Worm (Caenorhabditis elegans) whole organism, L2 larva: ENCODE data around the gene F28F8.9.

Experiments used
- C34F6.9 ChIP-seq: fragments of 150-350 bp; optimal IDR thresholded peaks from 2 replicates; lab custom pipeline; 2014; ENCODE audit warnings: missing biosample characterization, missing genetic modification characterization
- R02D3.7 ChIP-seq: fragments of 150-350 bp; optimal IDR thresholded peaks from 2 replicates; lab custom pipeline; 2014; ENCODE audit warnings: missing biosample characterization, missing genetic modification characterization
- Y55F3AM.14 ChIP-seq: fragments of 200-800 bp; sonication (Bioruptor generic); optimal IDR thresholded peaks from 2 replicates; lab custom pipeline; 2018; ENCODE audit warnings: mild to moderate bottlenecking, missing genetic modification characterization, missing compliant biosample characterization
- ZK546.5 ChIP-seq: sonication (generic microtip); optimal IDR thresholded peaks from 2 replicates; lab custom pipeline; 2017; ENCODE audit warnings: missing biosample characterization, missing genetic modification characterization
- aly-2 ChIP-seq: fragments of 150-350 bp; optimal IDR thresholded peaks from 2 replicates; lab custom pipeline; 2014; ENCODE audit warnings: missing biosample characterization, missing genetic modification characterization
- crh-2 ChIP-seq: sonication (generic microtip); optimal IDR thresholded peaks from 2 replicates; lab custom pipeline; 2017; ENCODE audit warnings: missing biosample characterization, missing genetic modification characterization
- dmd-4 ChIP-seq: sonication (generic microtip); optimal IDR thresholded peaks from 2 replicates; lab custom pipeline; 2017; ENCODE audit warnings: missing biosample characterization, missing genetic modification characterization
- egl-27 ChIP-seq: sonication (generic microtip); optimal IDR thresholded peaks from 3 replicates; lab custom pipeline; 2017; ENCODE audit warnings: missing biosample characterization, missing genetic modification reagents, missing genetic modification characterization
- elt-1 ChIP-seq: fragments of 150-350 bp; optimal IDR thresholded peaks from 2 replicates; lab custom pipeline; 2014; ENCODE audit warnings: missing biosample characterization, missing genetic modification characterization
- elt-3 ChIP-seq: sonication (generic microtip); optimal IDR thresholded peaks from 2 replicates; lab custom pipeline; 2017; ENCODE audit warnings: missing biosample characterization, missing genetic modification characterization
- gmeb-1 ChIP-seq: fragments of 150-350 bp; optimal IDR thresholded peaks from 2 replicates; lab custom pipeline; 2014; ENCODE audit warnings: missing biosample characterization, missing genetic modification characterization
- lin-11 ChIP-seq: fragments of 150-350 bp; sonication (generic microtip); optimal IDR thresholded peaks from 2 replicates; lab custom pipeline; 2014; ENCODE audit warnings: missing biosample characterization, missing genetic modification characterization, inconsistent platforms, mixed read lengths
- lin-13 ChIP-seq: fragments of 150-350 bp; optimal IDR thresholded peaks from 2 replicates; lab custom pipeline; 2014; ENCODE audit warnings: missing biosample characterization, missing genetic modification reagents, missing genetic modification characterization
- lin-39 ChIP-seq: fragments of 150-350 bp; optimal IDR thresholded peaks from 2 replicates; lab custom pipeline; 2014; ENCODE audit warnings: missing biosample characterization, missing genetic modification reagents, missing genetic modification characterization
- lsy-2 ChIP-seq, 2 experiments: fragments of 150-350 bp in 1 of 2; sonication (generic microtip) in 1 of 2; optimal IDR thresholded peaks; 2 replicates each; lab custom pipeline; 2014 to 2017; ENCODE audit warnings: missing biosample characterization in 2 of 2, missing genetic modification characterization in 2 of 2
- mab-5 ChIP-seq: fragments of 150-350 bp; optimal IDR thresholded peaks from 2 replicates; lab custom pipeline; 2014; ENCODE audit warnings: missing biosample characterization, missing genetic modification characterization
- mbf-1 ChIP-seq: sonication (generic microtip); optimal IDR thresholded peaks from 2 replicates; lab custom pipeline; 2017; ENCODE audit warnings: missing biosample characterization, missing genetic modification characterization
- mdl-1 ChIP-seq, 2 experiments: fragments of 150-350 bp in 1 of 2; sonication (generic microtip) in 1 of 2; optimal IDR thresholded peaks; 2 replicates each; lab custom pipeline; 2017; ENCODE audit warnings: missing biosample characterization in 2 of 2, missing genetic modification characterization in 2 of 2
- nhr-10 ChIP-seq: sonication (generic microtip); optimal IDR thresholded peaks from 2 replicates; lab custom pipeline; 2017; ENCODE audit warnings: missing biosample characterization, missing genetic modification characterization
- nhr-11 ChIP-seq: fragments of 150-350 bp; optimal IDR thresholded peaks from 2 replicates; lab custom pipeline; 2014; ENCODE audit warnings: missing biosample characterization, missing genetic modification characterization
- nhr-129 ChIP-seq: fragments of 150-350 bp; optimal IDR thresholded peaks from 2 replicates; lab custom pipeline; 2014; ENCODE audit warnings: missing biosample characterization, missing genetic modification characterization
- nhr-23 ChIP-seq: fragments of 150-350 bp; optimal IDR thresholded peaks from 2 replicates; lab custom pipeline; 2014; ENCODE audit warnings: missing biosample characterization, missing genetic modification reagents, missing genetic modification characterization
- nhr-237 ChIP-seq: fragments of 150-350 bp; optimal IDR thresholded peaks from 2 replicates; lab custom pipeline; 2014; ENCODE audit warnings: missing biosample characterization, missing genetic modification characterization
- nhr-6 ChIP-seq: fragments of 150-350 bp; optimal IDR thresholded peaks from 2 replicates; lab custom pipeline; 2014; ENCODE audit warnings: missing biosample characterization, missing genetic modification characterization
- nhr-77 ChIP-seq: fragments of 150-350 bp; optimal IDR thresholded peaks from 2 replicates; lab custom pipeline; 2014; ENCODE audit warnings: missing biosample characterization, missing genetic modification characterization
- peb-1 ChIP-seq: fragments of 150-350 bp; optimal IDR thresholded peaks from 2 replicates; lab custom pipeline; 2014; ENCODE audit warnings: missing biosample characterization, missing genetic modification characterization
- sem-4 ChIP-seq: fragments of 150-350 bp; optimal IDR thresholded peaks from 2 replicates; lab custom pipeline; 2014; ENCODE audit warnings: missing biosample characterization, missing genetic modification reagents, missing genetic modification characterization
- skn-1 ChIP-seq: sonication (generic microtip); optimal IDR thresholded peaks from 2 replicates; lab custom pipeline; 2017; ENCODE audit warnings: missing biosample characterization, missing genetic modification characterization
- sma-3 ChIP-seq: sonication (generic microtip); optimal IDR thresholded peaks from 2 replicates; lab custom pipeline; 2016; ENCODE audit warnings: missing genetic modification reagents, missing genetic modification characterization, missing compliant biosample characterization
- sma-9 ChIP-seq, 2 experiments: fragments of 150-350 bp in 1 of 2; sonication (generic microtip) in 1 of 2; optimal IDR thresholded peaks; 2 replicates each; lab custom pipeline; 2014 to 2016; ENCODE audit warnings: missing genetic modification characterization in 2 of 2, mild to moderate bottlenecking in 1 of 2, missing biosample characterization in 1 of 2, missing compliant biosample characterization in 1 of 2, missing genetic modification reagents in 1 of 2, moderate library complexity in 1 of 2
- snpc-4 ChIP-seq: fragments of 150-350 bp; optimal IDR thresholded peaks from 2 replicates; lab custom pipeline; 2014; ENCODE audit warnings: missing biosample characterization, missing genetic modification characterization
- unc-39 ChIP-seq: fragments of 150-350 bp; optimal IDR thresholded peaks from 2 replicates; lab custom pipeline; 2014; ENCODE audit warnings: missing biosample characterization, missing genetic modification characterization
- unc-55 ChIP-seq: fragments of 150-350 bp; sonication (generic microtip); optimal IDR thresholded peaks from 3 replicates; lab custom pipeline; 2014; ENCODE audit warnings: missing biosample characterization, missing genetic modification reagents, missing genetic modification characterization
- unc-62 ChIP-seq: fragments of 150-350 bp; optimal IDR thresholded peaks from 2 replicates; lab custom pipeline; 2014; ENCODE audit warnings: missing biosample characterization, missing genetic modification reagents, missing genetic modification characterization
- zag-1 ChIP-seq: fragments of 150-350 bp; optimal IDR thresholded peaks from 2 replicates; lab custom pipeline; 2014; ENCODE audit warnings: missing biosample characterization, missing genetic modification characterization
- ztf-11 ChIP-seq: sonication (generic microtip); optimal IDR thresholded peaks from 2 replicates; lab custom pipeline; 2017; ENCODE audit warnings: missing biosample characterization, missing genetic modification characterization
- ztf-4 ChIP-seq: fragments of 150-350 bp; optimal IDR thresholded peaks from 2 replicates; lab custom pipeline; 2014; ENCODE audit warnings: missing biosample characterization, missing genetic modification characterization

Gene F28F8.9

ce11 chrV:15578386-15578785, at the start of gene F28F8.9:
TSS of gene F28F8.9 (minus strand) at chrV:15578673.
- TF ChIP-seq crh-2 (tag; lab: Kevin White, UChicago) = peak; percentile 32
- TF ChIP-seq sma-3 (GFP tag; lab: Kevin White, UChicago) = peak; percentile 4
- no peak for TF ChIP-seq elt-1
- peak; percentile 35 for TF ChIP-seq lin-13 (GFP tag; lab: Kevin White, UChicago)
- peak in 1 of 2 experiments; percentile 74 for TF ChIP-seq lsy-2 (tag; optimal IDR thresholded peaks at IDR 0.05; lab: Kevin White, UChicago)
- peak; percentile 36 for TF ChIP-seq snpc-4 (tag; lab: Kevin White, UChicago)
- peak; percentile 87 for TF ChIP-seq R02D3.7 (tag; lab: Kevin White, UChicago)
- TF ChIP-seq nhr-129 (tag; lab: Kevin White, UChicago) = peak; percentile 66
- TF ChIP-seq lin-39 = no peak
- no peak for TF ChIP-seq sem-4 (tag; lab: Kevin White, UChicago)
- no peak for TF ChIP-seq ztf-4 (tag; lab: Kevin White, UChicago)
- TF ChIP-seq unc-55 (GFP tag; lab: Kevin White, UChicago) = peak; percentile 62
- peak; percentile 90 for TF ChIP-seq gmeb-1
- peak; percentile 55 for TF ChIP-seq C34F6.9 (tag; lab: Kevin White, UChicago)
- peak; percentile 39 for TF ChIP-seq sma-9 (GFP tag; optimal IDR thresholded peaks at IDR 0.05; lab: Kevin White, UChicago)
- no peak for TF ChIP-seq sma-9 (tag; optimal IDR thresholded peaks at IDR 0.05; lab: Kevin White, UChicago)

ce11 chrV:15625561-15625960, 47.1 kb upstream of the F28F8.9 start, which contains the start of gene C55A1.11:
TSS of gene C55A1.11 (plus strand) at chrV:15625861.
- TF ChIP-seq sem-4 (tag; lab: Kevin White, UChicago) = no peak
- no peak for TF ChIP-seq unc-39
- TF ChIP-seq, all 48 proteins: peak for 0

DNA sequence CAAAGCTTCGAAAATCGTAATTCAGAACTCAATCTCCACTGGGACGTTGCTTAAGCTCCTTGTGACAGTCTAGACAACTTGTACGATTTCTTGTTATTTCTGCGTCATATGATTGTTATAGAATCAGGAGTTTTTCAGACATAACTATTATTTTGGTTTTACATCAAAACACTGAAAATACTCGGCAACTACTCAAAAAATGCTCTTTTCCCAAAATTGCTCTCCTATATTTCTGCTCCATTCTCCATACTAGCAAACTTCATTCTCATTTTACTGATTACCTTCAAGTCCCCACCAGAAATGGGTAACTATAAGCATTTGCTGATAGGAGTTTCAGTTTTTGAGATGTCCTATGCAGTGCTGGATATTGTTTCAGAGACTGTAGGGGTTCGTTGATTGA, 43.0 kb upstream of the F28F8.9 start, which contains the start of gene C55A1.1:
C55A1.1 (plus strand) TSS at position 301 of the 400 bp plus-strand sequence.
- TF ChIP-seq nhr-23 (tag; lab: Kevin White, UChicago) = no peak
- TF ChIP-seq dmd-4 = no peak
- TF ChIP-seq ZK546.5 (tag; lab: Kevin White, UChicago) = no peak
- TF ChIP-seq unc-55 (GFP tag; lab: Kevin White, UChicago) = no peak
- TF ChIP-seq mdl-1 (tag; optimal IDR thresholded peaks at IDR 0.05; lab: Kevin White, UChicago) = no peak
- TF ChIP-seq sem-4 (tag; lab: Kevin White, UChicago) = no peak
- no peak for TF ChIP-seq unc-39
- no peak for TF ChIP-seq nhr-129 (tag; lab: Kevin White, UChicago)
- no peak for TF ChIP-seq unc-62 (GFP tag; lab: Kevin White, UChicago)
- TF ChIP-seq zag-1 (tag; lab: Kevin White, UChicago) = no peak
- no peak for TF ChIP-seq nhr-237 (tag; lab: Kevin White, UChicago)
- TF ChIP-seq nhr-77 = no peak
- TF ChIP-seq nhr-6 (tag; lab: Kevin White, UChicago) = no peak
- TF ChIP-seq skn-1 (tag; lab: Kevin White, UChicago) = no peak
- TF ChIP-seq gmeb-1 = no peak

- no peak for TF ChIP-seq Y55F3AM.14
- TF ChIP-seq gmeb-1 = no peak
- TF ChIP-seq peb-1 = no peak
Measured at ce11 chrV:15614534-15614933, 36.1 kb upstream of the F28F8.9 start.

ce11 chrV:15612886-15613285, 34.4 kb upstream of the F28F8.9 start, which contains the start of gene str-263:
TSS of gene str-263 (plus strand) at chrV:15613186.
- no peak for TF ChIP-seq mdl-1 (tag; optimal IDR thresholded peaks at IDR 0.05; lab: Kevin White, UChicago)
- no peak for TF ChIP-seq C34F6.9 (tag; lab: Kevin White, UChicago)
- no peak for TF ChIP-seq mbf-1
- TF ChIP-seq unc-39 = no peak
- TF ChIP-seq lin-11 (tag; lab: Kevin White, UChicago) = no peak
- TF ChIP-seq nhr-77 = no peak
- no peak for TF ChIP-seq mab-5
- no peak for TF ChIP-seq nhr-10 (tag; lab: Kevin White, UChicago)
- TF ChIP-seq nhr-11 (tag; lab: Kevin White, UChicago) = no peak
- TF ChIP-seq nhr-23 (tag; lab: Kevin White, UChicago) = no peak
- TF ChIP-seq egl-27 = no peak
- no peak for TF ChIP-seq elt-3
- TF ChIP-seq aly-2 (tag; lab: Kevin White, UChicago) = no peak
- no peak for TF ChIP-seq ztf-11 (tag; lab: Kevin White, UChicago)
- no peak for TF ChIP-seq gmeb-1
- TF ChIP-seq sma-9 (GFP tag; optimal IDR thresholded peaks at IDR 0.05; lab: Kevin White, UChicago) = no peak
- no peak for TF ChIP-seq sma-9 (tag; optimal IDR thresholded peaks at IDR 0.05; lab: Kevin White, UChicago)
